Worm (Caenorhabditis elegans): ENCODE results near the gene Y57G11B.2.

The Y57G11B.2 gene

ce11 chrIV:14606469-14606868 lies 41.3 kb downstream of the Y57G11B.2 start (continued):
- TF ChIP-seq fax-1 (tag; optimal IDR thresholded peaks at IDR 0.05), result no peak
- no peak for TF ChIP-seq ceh-48 (tag; optimal IDR thresholded peaks at IDR 0.05)
- no peak for TF ChIP-seq gmeb-2 (tag; optimal IDR thresholded peaks at IDR 0.05)
- no peak for TF ChIP-seq sox-4 (tag; optimal IDR thresholded peaks at IDR 0.05)

- TF ChIP-seq hlh-15 (tag; optimal IDR thresholded peaks at IDR 0.05), result no peak
- no peak for TF ChIP-seq ceh-22 (tag; optimal IDR thresholded peaks at IDR 0.05)
- no peak for TF ChIP-seq ceh-30 (tag; optimal IDR thresholded peaks at IDR 0.05)
- no peak for TF ChIP-seq unc-42 (tag; optimal IDR thresholded peaks at IDR 0.05)
- TF ChIP-seq dmd-4 (tag; optimal IDR thresholded peaks at IDR 0.05; ENCODE audit: borderline replicate concordance), result no peak
These were observed 43.4 kb downstream of the Y57G11B.2 start for ce11 chrIV:14608605-14609004.

ce11 chrIV:14609774-14610173 lies 44.6 kb downstream of the Y57G11B.2 start:
- TF ChIP-seq hlh-30 (tag; optimal IDR thresholded peaks at IDR 0.05; ENCODE audit: insufficient read depth) (peak; percentile 9), C38D4.7 (GFP tag; optimal IDR thresholded peaks at IDR 0.05) (no peak)

DNA sequence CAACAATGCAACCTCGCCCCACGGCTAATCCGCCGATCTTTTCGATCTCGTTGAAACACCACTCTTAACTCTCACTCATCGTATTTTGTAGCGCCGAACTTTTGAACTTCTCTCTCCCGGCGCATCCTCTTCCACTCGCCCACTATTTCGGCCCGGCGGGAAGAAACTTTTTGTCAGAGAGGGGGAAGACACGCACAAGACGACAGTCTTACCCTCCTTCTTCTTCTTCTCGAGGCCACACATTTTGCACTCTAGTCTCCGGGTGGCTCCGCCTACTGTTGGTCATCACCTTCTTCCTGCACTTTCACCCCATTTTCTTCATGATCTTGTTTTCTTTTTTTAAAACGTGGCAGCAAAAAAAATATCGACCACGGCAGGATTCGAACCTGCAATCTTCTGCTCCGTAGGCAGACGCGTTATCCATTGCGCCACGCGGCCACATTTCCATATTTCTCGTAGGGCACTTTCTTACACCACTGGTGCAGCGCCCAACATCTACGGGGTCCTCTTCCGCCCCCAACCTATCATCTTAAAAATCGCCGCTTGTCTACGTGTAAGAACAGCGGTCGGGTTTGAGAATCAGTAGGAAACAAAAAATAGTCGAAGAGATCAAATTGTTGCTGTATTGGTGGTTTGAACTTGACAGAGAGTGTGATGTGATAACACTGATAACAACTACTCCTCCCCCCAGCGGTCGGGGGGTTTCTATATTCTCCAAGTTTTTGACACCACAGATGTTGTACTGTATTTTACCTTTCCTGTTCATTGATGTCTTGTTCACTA lies 46.0 kb downstream of the Y57G11B.2 start:
- no peak for TF ChIP-seq ceh-9 (tag; optimal IDR thresholded peaks at IDR 0.05)
- no peak for TF ChIP-seq madf-2 (tag; optimal IDR thresholded peaks at IDR 0.05)
- no peak for TF ChIP-seq dve-1 (tag; optimal IDR thresholded peaks at IDR 0.05)
- TF ChIP-seq T23F11.4 (GFP tag; optimal IDR thresholded peaks at IDR 0.05), result no peak
- TF ChIP-seq K09A11.1 (tag; optimal IDR thresholded peaks at IDR 0.05; ENCODE audit: insufficient read depth), result no peak
- TF ChIP-seq unc-86 (tag; optimal IDR thresholded peaks at IDR 0.05), result no peak
- TF ChIP-seq ceh-48 (tag; optimal IDR thresholded peaks at IDR 0.05), result no peak
- peak; percentile 41 for TF ChIP-seq mec-3 (tag; optimal IDR thresholded peaks at IDR 0.05; ENCODE audit: borderline replicate concordance)
- no peak for TF ChIP-seq che-1 (tag; optimal IDR thresholded peaks at IDR 0.05)
- TF ChIP-seq odd-2 (tag; optimal IDR thresholded peaks at IDR 0.05), result no peak
- no peak for TF ChIP-seq zip-5 (tag; optimal IDR thresholded peaks at IDR 0.05)
- peak; percentile 13 for TF ChIP-seq ceh-2 (tag; optimal IDR thresholded peaks at IDR 0.05)
- TF ChIP-seq ttx-3 (tag; optimal IDR thresholded peaks at IDR 0.05), result no peak
- no peak for TF ChIP-seq pat-9 (tag; optimal IDR thresholded peaks at IDR 0.05)
- TF ChIP-seq ceh-18 (tag; optimal IDR thresholded peaks at IDR 0.05), result peak; percentile 85
- no peak for TF ChIP-seq hlh-13 (GFP tag; optimal IDR thresholded peaks at IDR 0.05)
- no peak for TF ChIP-seq lin-11 (tag; optimal IDR thresholded peaks at IDR 0.05)
- TF ChIP-seq hlh-15 (tag; optimal IDR thresholded peaks at IDR 0.05), result no peak
- no peak for TF ChIP-seq ahr-1 (tag; optimal IDR thresholded peaks at IDR 0.05)
- no peak for TF ChIP-seq pros-1 (tag; optimal IDR thresholded peaks at IDR 0.05)
- TF ChIP-seq sox-4 (tag; optimal IDR thresholded peaks at IDR 0.05), result no peak
- peak; percentile 40 for TF ChIP-seq nfya-1 (tag; optimal IDR thresholded peaks at IDR 0.05)
- no peak for TF ChIP-seq pax-1 (tag; optimal IDR thresholded peaks at IDR 0.05)
- no peak for TF ChIP-seq unc-3 (GFP tag; conservative IDR thresholded peaks at IDR 0.05)
- TF ChIP-seq unc-3 (tag; optimal IDR thresholded peaks at IDR 0.05), result no peak
- no peak for TF ChIP-seq pha-4 (tag; optimal IDR thresholded peaks at IDR 0.05)
- no peak for TF ChIP-seq sox-2 (GFP tag; IDR thresholded peaks at IDR 0.05)
- no peak for TF ChIP-seq ceh-30 (tag; optimal IDR thresholded peaks at IDR 0.05)
- no peak for TF ChIP-seq ceh-45 (GFP tag; IDR thresholded peaks at IDR 0.05)
- no peak for TF ChIP-seq ceh-19 (GFP tag; optimal IDR thresholded peaks at IDR 0.05)
- TF ChIP-seq eyg-1 (tag; optimal IDR thresholded peaks at IDR 0.05), result no peak
- peak; percentile 50 for TF ChIP-seq elt-2 (tag; optimal IDR thresholded peaks at IDR 0.05)
- no peak for TF ChIP-seq nhr-232 (tag; optimal IDR thresholded peaks at IDR 0.05)
- no peak for TF ChIP-seq tbx-7 (tag; optimal IDR thresholded peaks at IDR 0.05)
- peak; percentile 0 for TF ChIP-seq ceh-22 (tag; optimal IDR thresholded peaks at IDR 0.05)
- TF ChIP-seq sdc-2 (tag; optimal IDR thresholded peaks at IDR 0.05), result peak; percentile 11
- TF ChIP-seq ceh-34 (tag; optimal IDR thresholded peaks at IDR 0.05), result peak; percentile 44
- no peak for TF ChIP-seq syd-9 (tag; optimal IDR thresholded peaks at IDR 0.05)
- peak; percentile 32 for TF ChIP-seq ceh-31 (tag; optimal IDR thresholded peaks at IDR 0.05)
